Worm (Caenorhabditis elegans): ENCODE measurements around the gene C33D9.6.

Gene C33D9.6

ce11 chrIV:8754727-8755126, 23.2 kb downstream of the C33D9.6 start, which contains the start of gene elli-1:
Gene elli-1, minus strand, starts transcription at chrIV:8754827.
- TF ChIP-seq T26A5.8 (tag; optimal IDR thresholded peaks at IDR 0.05), result no peak
- no peak for TF ChIP-seq lin-40 (tag; optimal IDR thresholded peaks at IDR 0.05)
- TF ChIP-seq ceh-79 (tag; optimal IDR thresholded peaks at IDR 0.05), result no peak
- peak; percentile 16 for TF ChIP-seq dpl-1 (GFP tag; optimal IDR thresholded peaks at IDR 0.05)
- no peak for TF ChIP-seq ceh-100 (GFP tag; IDR thresholded peaks at IDR 0.05)
- TF ChIP-seq lag-1 (GFP tag; IDR thresholded peaks at IDR 0.05), result no peak
- peak; percentile 53 for TF ChIP-seq efl-1 (GFP tag; optimal IDR thresholded peaks at IDR 0.05)
- TF ChIP-seq ama-1 (optimal IDR thresholded peaks at IDR 0.05), result no peak
- no peak for TF ChIP-seq ama-1 (GFP tag; optimal IDR thresholded peaks at IDR 0.05)

ce11 chrIV:8754146-8754545, 23.8 kb downstream of the C33D9.6 start:
- TF ChIP-seq F23B12.7 (tag; optimal IDR thresholded peaks at IDR 0.05; ENCODE audit: insufficient read depth), result peak; percentile 5
- no peak for TF ChIP-seq C17E4.6 (GFP tag; IDR thresholded peaks at IDR 0.05)
- no peak for TF ChIP-seq hmg-20 (GFP tag; IDR thresholded peaks at IDR 0.05)
- TF ChIP-seq repo-1 (tag; optimal IDR thresholded peaks at IDR 0.05), result no peak
- no peak for TF ChIP-seq ceh-27 (GFP tag; optimal IDR thresholded peaks at IDR 0.05)
- TF ChIP-seq T07F8.4 (tag; optimal IDR thresholded peaks at IDR 0.05), result no peak
- TF ChIP-seq unc-62 (GFP tag; optimal IDR thresholded peaks at IDR 0.05), result no peak
- no peak for TF ChIP-seq attf-3 (GFP tag; conservative IDR thresholded peaks at IDR 0.05)
- TF ChIP-seq F22D6.2 (tag; optimal IDR thresholded peaks at IDR 0.05), result no peak
- no peak for TF ChIP-seq tlf-1 (GFP tag; optimal IDR thresholded peaks at IDR 0.05)
- no peak for TF ChIP-seq B0261.1 (tag; optimal IDR thresholded peaks at IDR 0.05)
- peak; percentile 79 for TF ChIP-seq lsl-1 (GFP tag; optimal IDR thresholded peaks at IDR 0.05)
- no peak for TF ChIP-seq F10E7.11 (tag; optimal IDR thresholded peaks at IDR 0.05)
- no peak for TF ChIP-seq ets-4 (GFP tag; optimal IDR thresholded peaks at IDR 0.05)
- no peak for TF ChIP-seq ztf-3 (GFP tag; optimal IDR thresholded peaks at IDR 0.05)
- TF ChIP-seq ztf-26 (tag; optimal IDR thresholded peaks at IDR 0.05), result no peak
- no peak for TF ChIP-seq ekl-4 (GFP tag; IDR thresholded peaks at IDR 0.05)
- no peak for TF ChIP-seq let-607 (tag; optimal IDR thresholded peaks at IDR 0.05)
- peak; percentile 0 for TF ChIP-seq efl-1 (GFP tag; optimal IDR thresholded peaks at IDR 0.05)
- TF ChIP-seq somi-1 (GFP tag; optimal IDR thresholded peaks at IDR 0.05), result no peak
- no peak for TF ChIP-seq ztf-25 (GFP tag; IDR thresholded peaks at IDR 0.05)
- TF ChIP-seq ztf-6 (GFP tag; IDR thresholded peaks at IDR 0.05), result no peak
- no peak for TF ChIP-seq Y67H2A.10 (GFP tag; conservative IDR thresholded peaks at IDR 0.05)
- TF ChIP-seq lin-54 (GFP tag; optimal IDR thresholded peaks at IDR 0.05), result no peak
- peak; percentile 81; the same call in 1 of the 2 replicates for TF ChIP-seq F33H1.4 (GFP tag; IDR thresholded peaks at IDR 0.05)
- no peak for TF ChIP-seq ccch-3 (GFP tag; optimal IDR thresholded peaks at IDR 0.05)
- TF ChIP-seq pbrm-1 (GFP tag; IDR thresholded peaks at IDR 0.05), result no peak
- TF ChIP-seq Y53F4B.3 (GFP tag; IDR thresholded peaks at IDR 0.05), result no peak
- TF ChIP-seq zfh-2 (GFP tag; conservative IDR thresholded peaks at IDR 0.05), result no peak

DNA sequence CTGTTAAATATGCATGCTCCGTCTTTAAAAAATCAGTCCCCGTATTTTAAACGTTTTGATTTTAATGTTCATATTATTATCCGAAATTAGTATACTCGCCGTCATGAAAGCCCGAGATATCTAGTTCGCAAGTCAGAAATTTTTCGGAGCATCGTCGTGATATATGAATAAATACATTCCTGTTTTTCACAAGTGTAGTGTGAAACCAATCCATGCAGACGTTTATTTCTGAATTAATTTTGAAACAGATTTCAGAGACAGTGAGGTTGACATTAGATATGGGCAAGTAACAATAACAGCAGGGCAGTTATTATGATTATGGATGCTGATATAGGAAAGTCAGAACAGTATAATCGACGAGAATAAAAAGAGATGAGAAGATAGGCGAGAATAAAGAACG, 25.5 kb downstream of the C33D9.6 start:
- TF ChIP-seq K11D2.4 (GFP tag; IDR thresholded peaks at IDR 0.05) (no peak), lir-1 (GFP tag; conservative IDR thresholded peaks at IDR 0.05) (no peak), mes-4 (tag; optimal IDR thresholded peaks at IDR 0.05) (no peak), lin-35 (GFP tag; optimal IDR thresholded peaks at IDR 0.05) (no peak), mcd-1 (GFP tag; IDR thresholded peaks at IDR 0.05) (no peak), pha-4 (tag; optimal IDR thresholded peaks at IDR 0.05) (no peak), nfya-1 (tag; optimal IDR thresholded peaks at IDR 0.05; ENCODE audit: borderline replicate concordance, insufficient read depth) (no peak), egrh-3 (GFP tag; IDR thresholded peaks at IDR 0.05) (no peak), F37B4.10 (GFP tag; IDR thresholded peaks at IDR 0.05) (no peak), F10E7.11 (tag; optimal IDR thresholded peaks at IDR 0.05) (no peak), dpff-1 (tag; optimal IDR thresholded peaks at IDR 0.05) (no peak), lin-26 (GFP tag; IDR thresholded peaks at IDR 0.05) (no peak), hmg-20 (GFP tag; IDR thresholded peaks at IDR 0.05) (no peak), F57C9.4 (tag; optimal IDR thresholded peaks at IDR 0.05) (no peak), ztf-28 (GFP tag; IDR thresholded peaks at IDR 0.05) (no peak)
